Fruit fly (Drosophila melanogaster): ENCODE measurements around the gene CG32195.

Gene CG32195

dm6 chr3L:18112669-18113068 is at the start of gene CG32195, which contains the start of gene CG7341:
Gene CG32195 (plus strand): TSS chr3L:18112959.
Gene CG7341 (plus strand): TSS chr3L:18112959.
- no peak for TF ChIP-seq CG6163 (GFP tag; IDR thresholded peaks at IDR 0.05)
- TF ChIP-seq fkh (GFP tag; optimal IDR thresholded peaks at IDR 0.05): peak; percentile 40
- no peak for TF ChIP-seq CG8632 (GFP tag; optimal IDR thresholded peaks at IDR 0.05)
- TF ChIP-seq dac (GFP tag; optimal IDR thresholded peaks at IDR 0.05): no peak
- no peak for TF ChIP-seq esn (GFP tag; optimal IDR thresholded peaks at IDR 0.05)

- TF ChIP-seq Smox (GFP tag; optimal IDR thresholded peaks at IDR 0.05): peak; percentile 57
- TF ChIP-seq acj6 (GFP tag; optimal IDR thresholded peaks at IDR 0.05): peak; percentile 56
- TF ChIP-seq Met (GFP tag; optimal IDR thresholded peaks at IDR 0.05): peak; percentile 48
- TF ChIP-seq cyc (GFP tag; optimal IDR thresholded peaks at IDR 0.05): peak; percentile 44
- TF ChIP-seq topi (GFP tag; optimal IDR thresholded peaks at IDR 0.05): peak; percentile 54
- peak; percentile 48 for TF ChIP-seq dac (GFP tag; optimal IDR thresholded peaks at IDR 0.05)
- TF ChIP-seq salr (GFP tag; optimal IDR thresholded peaks at IDR 0.05): peak; percentile 56 to 88
- peak; percentile 75 for TF ChIP-seq Sox14 (GFP tag; optimal IDR thresholded peaks at IDR 0.05)
- TF ChIP-seq CG4318 (GFP tag; optimal IDR thresholded peaks at IDR 0.05): peak; percentile 63
- TF ChIP-seq CG9139 (GFP tag; optimal IDR thresholded peaks at IDR 0.05): peak; percentile 49
- TF ChIP-seq CG11902 (GFP tag; optimal IDR thresholded peaks at IDR 0.05): no peak
- TF ChIP-seq CG6808 (GFP tag; optimal IDR thresholded peaks at IDR 0.05): peak; percentile 73
- peak; percentile 51 for TF ChIP-seq fd85E (GFP tag; optimal IDR thresholded peaks at IDR 0.05)
- peak; percentile 98 for TF ChIP-seq svp (GFP tag)
- TF ChIP-seq pdm3 (GFP tag; optimal IDR thresholded peaks at IDR 0.05): peak; percentile 71
- TF ChIP-seq eg (GFP tag; IDR thresholded peaks at IDR 0.05): peak; percentile 82
- peak; percentile 67 for TF ChIP-seq achi (GFP tag; optimal IDR thresholded peaks at IDR 0.05)
- peak; percentile 52 for TF ChIP-seq Sox102F (GFP tag; optimal IDR thresholded peaks at IDR 0.05)
- TF ChIP-seq dsx (GFP tag; optimal IDR thresholded peaks at IDR 0.05; ENCODE audit: poor library complexity, severe bottlenecking): peak; percentile 85
- peak; percentile 85 for TF ChIP-seq fkh (GFP tag; optimal IDR thresholded peaks at IDR 0.05)
- peak; percentile 49 for TF ChIP-seq esn (GFP tag; optimal IDR thresholded peaks at IDR 0.05)
- peak; percentile 1 for TF ChIP-seq CG7368 (GFP tag; optimal IDR thresholded peaks at IDR 0.05)
- TF ChIP-seq lz (GFP tag; optimal IDR thresholded peaks at IDR 0.05): no peak
- TF ChIP-seq CG32006 (GFP tag; optimal IDR thresholded peaks at IDR 0.05): peak; percentile 84
- peak; percentile 89 for TF ChIP-seq Ets96B (tag; optimal IDR thresholded peaks at IDR 0.05)
- TF ChIP-seq CG6792 (GFP tag; optimal IDR thresholded peaks at IDR 0.05): peak; percentile 64
- peak; percentile 84 for TF ChIP-seq CG8119 (GFP tag; IDR thresholded peaks at IDR 0.05)
- peak; percentile 65 for TF ChIP-seq CG6276 (GFP tag; optimal IDR thresholded peaks at IDR 0.05)
- peak; percentile 57 for TF ChIP-seq CG16779 (tag; optimal IDR thresholded peaks at IDR 0.05)
- TF ChIP-seq CG8319 (GFP tag; optimal IDR thresholded peaks at IDR 0.05): peak; percentile 13
- peak; percentile 35 for TF ChIP-seq CG11762 (GFP tag; optimal IDR thresholded peaks at IDR 0.05; ENCODE audit: insufficient read depth)
- no peak for TF ChIP-seq Eip93F (GFP tag; optimal IDR thresholded peaks at IDR 0.05)
- TF ChIP-seq CG31627 (GFP tag; optimal IDR thresholded peaks at IDR 0.05): peak; percentile 13
- peak; percentile 84 to 88 for TF ChIP-seq ss (GFP tag; optimal IDR thresholded peaks at IDR 0.05)
- TF ChIP-seq vri (GFP tag; optimal IDR thresholded peaks at IDR 0.05): peak; percentile 66
- TF ChIP-seq Hr4 (GFP tag; optimal IDR thresholded peaks at IDR 0.05): peak; percentile 73
- no peak for TF ChIP-seq Hr38 (GFP tag; optimal IDR thresholded peaks at IDR 0.05)
- TF ChIP-seq CG11294 (GFP tag; IDR thresholded peaks at IDR 0.05): peak; percentile 49; the same call in 1 of the 2 replicates
- TF ChIP-seq Eip75B (GFP tag; optimal IDR thresholded peaks at IDR 0.05): peak; percentile 75
- peak; percentile 73 for TF ChIP-seq CG10669 (GFP tag; optimal IDR thresholded peaks at IDR 0.05)
- TF ChIP-seq net (GFP tag; optimal IDR thresholded peaks at IDR 0.05): peak; percentile 82
- TF ChIP-seq CG15336 (GFP tag; IDR thresholded peaks at IDR 0.05): peak; percentile 77
- peak; percentile 76 for TF ChIP-seq Lpt (GFP tag; optimal IDR thresholded peaks at IDR 0.05)
- TF ChIP-seq CG1621 (tag; optimal IDR thresholded peaks at IDR 0.05): peak; percentile 82
- no peak for TF ChIP-seq Ets21C (GFP tag; optimal IDR thresholded peaks at IDR 0.05)
- peak; percentile 82 for TF ChIP-seq CG3032 (tag; optimal IDR thresholded peaks at IDR 0.05)
- TF ChIP-seq CG8632 (GFP tag; optimal IDR thresholded peaks at IDR 0.05): peak; percentile 56
Observed at dm6 chr3L:18062959-18063510, 49.7 kb upstream of the CG32195 start.

Data from whole organism, prepupa.